Worm (Caenorhabditis elegans): ENCODE results near the gene npr-31.

ce11 chrII:7168712-7169111 lies 24.3 kb downstream of the npr-31 start, which contains the start of gene col-36:
- no peak for TF ChIP-seq nhr-237 (tag; optimal IDR thresholded peaks at IDR 0.05)
- no peak for TF ChIP-seq lin-32 (GFP tag; optimal IDR thresholded peaks at IDR 0.05)
- TF ChIP-seq mls-2 (tag; optimal IDR thresholded peaks at IDR 0.05) = no peak
- TF ChIP-seq blmp-1 (tag; optimal IDR thresholded peaks at IDR 0.05) = no peak
